Fruit fly (Drosophila melanogaster) whole organism, embryonic: Measurements from ENCODE around the gene yellow-g.
A peak's percentile ranks its signal among the peaks of the same experiment; 100 is the strongest.

Experiments used
- B-H1 ChIP-seq: fragments of 200-800 bp; sonication (Bioruptor generic); IDR thresholded peaks from 3 replicates; pipeline ENCODE4 v1.3.6; 2022; ENCODE audit warnings: missing biosample characterization, missing genetic modification characterization
- B-H2 ChIP-seq: fragments of 200-800 bp; sonication (Bioruptor generic); optimal IDR thresholded peaks from 2 replicates; lab custom pipeline; 2018; ENCODE audit warnings: missing biosample characterization, mild to moderate bottlenecking, missing genetic modification characterization
- CG10366 ChIP-seq: fragments of 200-800 bp; sonication (Bioruptor generic); IDR thresholded peaks from 2 replicates; pipeline ENCODE4 v1.3.6; 2022; ENCODE audit warnings: missing biosample characterization, missing genetic modification characterization
- CG10543 ChIP-seq: fragments of 200-800 bp; sonication (Bioruptor generic); optimal IDR thresholded peaks from 3 replicates; lab custom pipeline; 2017; ENCODE audit warnings: missing biosample characterization, mild to moderate bottlenecking, missing genetic modification characterization, moderate library complexity
- CG11093 ChIP-seq: fragments of 200-800 bp; sonication (Bioruptor generic); IDR thresholded peaks from 3 replicates; pipeline ENCODE4 v1.3.6; 2022; ENCODE audit warnings: missing biosample characterization, missing genetic modification characterization
- CG11456 ChIP-seq: fragments of 200-800 bp; sonication (Bioruptor generic); IDR thresholded peaks from 3 replicates; pipeline ENCODE4 v1.3.6; 2022; ENCODE audit warnings: missing biosample characterization, missing genetic modification characterization
- CG12104 ChIP-seq: fragments of 200-800 bp; sonication (Bioruptor generic); optimal IDR thresholded peaks from 3 replicates; lab custom pipeline; 2016; ENCODE audit warnings: missing biosample characterization, missing genetic modification characterization
- CG14965 ChIP-seq: fragments of 200-800 bp; sonication (Bioruptor generic); optimal IDR thresholded peaks from 2 replicates; lab custom pipeline; 2016; ENCODE audit warnings: missing biosample characterization, missing genetic modification characterization, borderline replicate concordance
- CG16813 ChIP-seq: fragments of 200-800 bp; sonication (Bioruptor generic); IDR thresholded peaks from 3 replicates; pipeline ENCODE4 v1.3.6; 2022; ENCODE audit warnings: missing biosample characterization, missing genetic modification characterization; ENCODE audit not compliant: partially characterized antibody
- CG17328 ChIP-seq: fragments of 200-800 bp; sonication (Bioruptor generic); IDR thresholded peaks from 2 replicates; pipeline ENCODE4 v1.3.6; 2022; ENCODE audit warnings: missing biosample characterization, missing genetic modification characterization
- CG17829 ChIP-seq: fragments of 200-800 bp; optimal IDR thresholded peaks from 2 replicates; lab custom pipeline; 2019; ENCODE audit warnings: missing biosample characterization, mild to moderate bottlenecking, missing genetic modification characterization, moderate library complexity
- CG17912 ChIP-seq: fragments of 200-800 bp; sonication (Bioruptor generic); optimal IDR thresholded peaks from 2 replicates; lab custom pipeline; 2018; ENCODE audit warnings: missing biosample characterization, mild to moderate bottlenecking, missing genetic modification characterization
- CG30403 ChIP-seq: fragments of 200-800 bp; sonication (Bioruptor generic); optimal IDR thresholded peaks from 3 replicates; lab custom pipeline; 2016; ENCODE audit warnings: missing biosample characterization, missing genetic modification characterization
- CG34422 ChIP-seq: fragments of 200-800 bp; sonication (Bioruptor generic); IDR thresholded peaks from 3 replicates; pipeline ENCODE4 v1.3.6; 2022; ENCODE audit warnings: missing biosample characterization, missing genetic modification characterization
- CG4360 ChIP-seq: fragments of 200-800 bp; sonication (Bioruptor generic); IDR thresholded peaks from 2 replicates; pipeline ENCODE4 v1.3.6; 2022; ENCODE audit warnings: missing biosample characterization, missing genetic modification characterization
- CG6683 ChIP-seq: fragments of 200-800 bp; sonication (Bioruptor generic); optimal IDR thresholded peaks from 2 replicates; lab custom pipeline; 2017; ENCODE audit warnings: missing biosample characterization, mild to moderate bottlenecking, missing genetic modification characterization, missing genetic modification reagents
- CG6813 ChIP-seq: fragments of 200-800 bp; sonication (Bioruptor generic); optimal IDR thresholded peaks from 2 replicates; lab custom pipeline; 2017; ENCODE audit warnings: missing biosample characterization, missing genetic modification characterization, mild to moderate bottlenecking, moderate library complexity, missing genetic modification reagents
- CG8089 ChIP-seq: fragments of 200-800 bp; sonication (Bioruptor generic); optimal IDR thresholded peaks from 3 replicates; lab custom pipeline; 2016; ENCODE audit warnings: missing biosample characterization, missing genetic modification characterization
- CrebB ChIP-seq: fragments of 200-800 bp; sonication (Bioruptor generic); optimal IDR thresholded peaks from 3 replicates; lab custom pipeline; 2018; ENCODE audit warnings: missing biosample characterization, mild to moderate bottlenecking, missing genetic modification characterization
- Dfd ChIP-seq, 2 experiments: fragments of >200 bp; optimal IDR thresholded peaks; 2 replicates each; lab custom pipeline; 2017; ENCODE audit warnings: missing biosample characterization in 2 of 2, missing genetic modification characterization in 2 of 2
- E2f1 ChIP-seq: fragments of 200-800 bp; sonication (Bioruptor generic); IDR thresholded peaks from 2 replicates; pipeline ENCODE4 v1.3.6; 2022; ENCODE audit warnings: missing biosample characterization, missing genetic modification characterization
- HLH4C ChIP-seq: fragments of 200-800 bp; sonication (Bioruptor generic); IDR thresholded peaks from 3 replicates; pipeline ENCODE4 v1.3.6; 2022; ENCODE audit warnings: missing biosample characterization, missing genetic modification characterization; ENCODE audit not compliant: partially characterized antibody
- HmgZ ChIP-seq: fragments of 200-800 bp; sonication (Bioruptor generic); optimal IDR thresholded peaks from 2 replicates; lab custom pipeline; 2018; ENCODE audit warnings: missing biosample characterization, mild to moderate bottlenecking, missing genetic modification characterization
- Hsf ChIP-seq: fragments of 200-800 bp; sonication (Bioruptor generic); optimal IDR thresholded peaks from 3 replicates; lab custom pipeline; 2016; ENCODE audit warnings: missing biosample characterization, missing genetic modification characterization
- Lhr ChIP-seq: fragments of 200-800 bp; sonication (Bioruptor generic); optimal IDR thresholded peaks from 3 replicates; lab custom pipeline; 2017; ENCODE audit warnings: mild to moderate bottlenecking, missing biosample characterization, missing genetic modification reagents, missing genetic modification characterization
- Max ChIP-seq: fragments of 200-800 bp; sonication (Bioruptor generic); optimal IDR thresholded peaks from 2 replicates; lab custom pipeline; 2016; ENCODE audit warnings: missing biosample characterization, mild to moderate bottlenecking, missing genetic modification characterization
- PHDP ChIP-seq: fragments of 200-800 bp; sonication (Bioruptor generic); optimal IDR thresholded peaks from 3 replicates; lab custom pipeline; 2018; ENCODE audit warnings: missing biosample characterization, mild to moderate bottlenecking, missing genetic modification characterization, moderate library complexity
- ato ChIP-seq: fragments of 200-800 bp; sonication (Bioruptor generic); IDR thresholded peaks from 2 replicates; pipeline ENCODE4 v1.3.6; 2022; ENCODE audit warnings: missing biosample characterization, missing genetic modification characterization; ENCODE audit not compliant: partially characterized antibody
- bab2 ChIP-seq: fragments of 200-800 bp; sonication (Bioruptor generic); optimal IDR thresholded peaks from 2 replicates; lab custom pipeline; 2016; ENCODE audit warnings: missing biosample characterization, missing genetic modification characterization
- bsh ChIP-seq, 2 experiments: fragments of 200-800 bp; sonication (Bioruptor generic); optimal IDR thresholded peaks; 2 replicates each; lab custom pipeline; 2017 to 2018; ENCODE audit warnings: mild to moderate bottlenecking in 2 of 2, missing biosample characterization in 2 of 2, missing genetic modification characterization in 2 of 2, moderate library complexity in 1 of 2
- ci ChIP-seq: fragments of 200-800 bp; sonication (Bioruptor generic); IDR thresholded peaks from 3 replicates; pipeline ENCODE4 v1.3.6; 2022; ENCODE audit warnings: missing biosample characterization, missing genetic modification characterization
- corto ChIP-seq: fragments of 200-800 bp; sonication (Bioruptor generic); optimal IDR thresholded peaks from 2 replicates; lab custom pipeline; 2016; ENCODE audit warnings: missing biosample characterization, mild to moderate bottlenecking, missing genetic modification characterization, moderate library complexity
- esg ChIP-seq: fragments of 200-800 bp; sonication (Bioruptor generic); conservative IDR thresholded peaks from 2 replicates; pipeline ENCODE4 v1.3.6; 2022; ENCODE audit warnings: missing biosample characterization, missing genetic modification characterization
- grau ChIP-seq: fragments of 200-800 bp; optimal IDR thresholded peaks from 3 replicates; lab custom pipeline; 2019; ENCODE audit warnings: missing biosample characterization, mild to moderate bottlenecking, missing genetic modification characterization, moderate library complexity
- ind ChIP-seq: fragments of 200-800 bp; sonication (Bioruptor generic); optimal IDR thresholded peaks from 3 replicates; lab custom pipeline; 2016; ENCODE audit warnings: missing biosample characterization, missing genetic modification characterization
- insv ChIP-seq, 2 experiments: fragments of 200-800 bp; sonication (Bioruptor generic); optimal IDR thresholded peaks; 3 replicates each; lab custom pipeline; 2016 to 2018; ENCODE audit warnings: missing biosample characterization in 2 of 2, missing genetic modification characterization in 2 of 2
- knrl ChIP-seq: fragments of 200-800 bp; sonication (Bioruptor generic); IDR thresholded peaks from 3 replicates; pipeline ENCODE4 v1.3.6; 2022; ENCODE audit warnings: missing biosample characterization, missing genetic modification characterization; ENCODE audit not compliant: partially characterized antibody
- lmd ChIP-seq: fragments of 200-800 bp; sonication (Bioruptor generic); IDR thresholded peaks from 2 replicates; pipeline ENCODE4 v1.3.6; 2022; ENCODE audit warnings: missing biosample characterization, missing genetic modification characterization
- luna ChIP-seq: fragments of 200-800 bp; sonication (Bioruptor generic); optimal IDR thresholded peaks from 2 replicates; lab custom pipeline; 2016; ENCODE audit warnings: missing biosample characterization, missing genetic modification characterization
- mirr ChIP-seq: fragments of 200-800 bp; sonication (Bioruptor generic); optimal IDR thresholded peaks from 3 replicates; lab custom pipeline; 2018; ENCODE audit warnings: missing biosample characterization, mild to moderate bottlenecking, missing genetic modification characterization
- nerfin-2 ChIP-seq: fragments of 200-800 bp; sonication (Bioruptor generic); IDR thresholded peaks from 2 replicates; pipeline ENCODE4 v1.3.6; 2022; ENCODE audit warnings: missing biosample characterization, missing genetic modification characterization; ENCODE audit not compliant: partially characterized antibody
- pfk ChIP-seq: fragments of 200-800 bp; sonication (Bioruptor generic); optimal IDR thresholded peaks from 2 replicates; lab custom pipeline; 2018; ENCODE audit warnings: missing biosample characterization, mild to moderate bottlenecking, missing genetic modification characterization, moderate library complexity
- pum ChIP-seq: fragments of 200-800 bp; sonication (Bioruptor generic); optimal IDR thresholded peaks from 2 replicates; lab custom pipeline; 2016; ENCODE audit warnings: missing biosample characterization, missing genetic modification characterization
- row ChIP-seq: fragments of 200-800 bp; sonication (Bioruptor generic); IDR thresholded peaks from 3 replicates; pipeline ENCODE4 v1.3.6; 2022; ENCODE audit warnings: missing biosample characterization, missing genetic modification characterization
- run ChIP-seq: fragments of 200-800 bp; sonication (Bioruptor generic); optimal IDR thresholded peaks from 3 replicates; lab custom pipeline; 2018; ENCODE audit warnings: missing biosample characterization, mild to moderate bottlenecking, missing genetic modification characterization
- sd ChIP-seq: fragments of 200-800 bp; sonication (Bioruptor generic); optimal IDR thresholded peaks from 3 replicates; lab custom pipeline; 2018; ENCODE audit warnings: missing biosample characterization, mild to moderate bottlenecking, missing genetic modification characterization, moderate library complexity
- sens-2 ChIP-seq: fragments of 200-800 bp; sonication (Bioruptor generic); IDR thresholded peaks from 2 replicates; pipeline ENCODE4 v1.3.6; 2022; ENCODE audit warnings: missing biosample characterization, missing genetic modification characterization
- toy ChIP-seq: fragments of 200-800 bp; sonication (Bioruptor generic); IDR thresholded peaks from 2 replicates; pipeline ENCODE4 v1.3.6; 2022; ENCODE audit warnings: missing biosample characterization, missing genetic modification characterization
- unc-4 ChIP-seq: fragments of 200-800 bp; sonication (Bioruptor generic); IDR thresholded peaks from 2 replicates; pipeline ENCODE4 v1.3.6; 2022; ENCODE audit warnings: missing biosample characterization, missing genetic modification characterization; ENCODE audit not compliant: partially characterized antibody
- wek ChIP-seq: fragments of 200-800 bp; sonication (Bioruptor generic); optimal IDR thresholded peaks from 3 replicates; lab custom pipeline; 2018; ENCODE audit warnings: missing biosample characterization, mild to moderate bottlenecking, missing genetic modification characterization, moderate library complexity

The yellow-g gene

DNA sequence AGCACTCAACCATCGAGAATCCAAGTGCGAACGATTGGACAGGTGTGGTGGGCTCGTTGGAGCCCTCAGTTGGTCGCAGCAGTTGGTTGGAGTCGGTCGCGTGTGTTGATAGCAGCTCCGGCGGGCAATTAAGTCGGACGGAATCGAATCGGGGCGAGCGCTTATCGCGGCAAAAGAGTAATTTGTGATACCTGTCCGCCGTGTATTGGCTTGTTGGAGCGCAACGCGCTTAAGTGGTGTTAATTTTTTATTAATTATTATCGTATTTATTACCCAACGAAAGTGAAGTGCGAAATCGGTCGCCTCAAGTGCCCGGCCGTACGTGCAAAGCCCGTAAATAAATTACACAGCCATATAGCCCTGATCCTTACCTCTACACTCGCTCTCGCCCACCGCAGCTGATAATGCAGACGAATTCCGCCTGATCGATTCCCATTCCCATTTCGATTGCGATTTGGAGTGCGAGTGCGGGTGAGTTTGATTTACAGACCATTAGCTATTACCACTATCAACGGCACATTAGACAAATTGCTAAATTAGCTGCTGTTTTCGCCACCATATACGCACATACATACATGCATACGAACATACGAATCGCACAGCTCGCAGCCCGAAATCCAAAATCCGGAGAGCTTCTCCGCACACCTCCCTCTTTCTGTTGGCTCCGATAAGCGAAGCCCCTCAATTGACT lies 34.9 kb downstream of the yellow-g start, which contains the start of gene ACXD (continued):
- TF ChIP-seq CG4360 (GFP tag; lab: Robert Waterston, UW) (no peak), run (tag; lab: Kevin White, UChicago) (no peak), CG10366 (GFP tag; lab: Robert Waterston, UW) (no peak), CG6683 (GFP tag; lab: Kevin White, UChicago) (no peak), bsh (GFP tag; optimal IDR thresholded peaks at IDR 0.05; lab: Kevin White, UChicago) (no peak), Hsf (no peak), sd (tag; lab: Kevin White, UChicago) (peak; percentile 14), CG11456 (GFP tag; lab: Robert Waterston, UW) (no peak), sens-2 (GFP tag; lab: Robert Waterston, UW) (no peak), B-H1 (GFP tag; lab: Robert Waterston, UW) (no peak), Max (GFP tag; lab: Kevin White, UChicago) (no peak), grau (tag; lab: Kevin White, UChicago) (no peak), Dfd (GFP tag; optimal IDR thresholded peaks at IDR 0.05; lab: Kevin White, UChicago) (no peak), Lhr (no peak), CG30403 (GFP tag; lab: Kevin White, UChicago) (no peak), wek (GFP tag; lab: Kevin White, UChicago) (no peak), CrebB (tag; lab: Kevin White, UChicago) (no peak), mirr (GFP tag; lab: Kevin White, UChicago) (peak; percentile 4), E2f1 (GFP tag; lab: Robert Waterston, UW) (no peak), B-H2 (GFP tag; lab: Kevin White, UChicago) (no peak), nerfin-2 (GFP tag; lab: Robert Waterston, UW) (no peak), toy (no peak), CG12104 (GFP tag; lab: Kevin White, UChicago) (no peak), esg (GFP tag; lab: Robert Waterston, UW) (no peak), CG8089 (GFP tag; lab: Kevin White, UChicago) (no peak), CG17912 (GFP tag; lab: Kevin White, UChicago) (no peak), corto (GFP tag; lab: Kevin White, UChicago) (no peak), knrl (no peak), row (GFP tag; lab: Robert Waterston, UW) (0 out of 3 replicates have a peak, but pooled peaks have one; percentile 1), insv (GFP tag; optimal IDR thresholded peaks at IDR 0.05; lab: Kevin White, UChicago) (no peak), CG17328 (GFP tag; lab: Robert Waterston, UW) (no peak), ind (GFP tag; lab: Kevin White, UChicago) (no peak), CG34422 (GFP tag; lab: Robert Waterston, UW) (no peak), HLH4C (no peak), luna (GFP tag; lab: Kevin White, UChicago) (no peak), ci (GFP tag; lab: Robert Waterston, UW) (no peak), lmd (GFP tag; lab: Robert Waterston, UW) (no peak), CG6813 (GFP tag; lab: Kevin White, UChicago) (no peak), HmgZ (tag; lab: Kevin White, UChicago) (no peak), CG17829 (tag; lab: Kevin White, UChicago) (no peak), pfk (no peak), CG10543 (GFP tag; lab: Kevin White, UChicago) (peak; percentile 43), CG14965 (GFP tag; lab: Kevin White, UChicago) (no peak), bab2 (GFP tag; lab: Kevin White, UChicago) (no peak), unc-4 (no peak), ato (GFP tag; lab: Robert Waterston, UW) (no peak), pum (GFP tag; lab: Kevin White, UChicago) (no peak), CG16813 (GFP tag; lab: Robert Waterston, UW) (no peak), PHDP (tag; lab: Kevin White, UChicago) (no peak), CG11093 (GFP tag; lab: Robert Waterston, UW) (no peak)
